Worm (Caenorhabditis elegans): Measurements from ENCODE around the gene str-64.

- TF ChIP-seq dve-1 (tag; optimal IDR thresholded peaks at IDR 0.05) = no peak
- TF ChIP-seq ztf-16 (tag; optimal IDR thresholded peaks at IDR 0.05) = no peak
- TF ChIP-seq unc-86 (tag; optimal IDR thresholded peaks at IDR 0.05) = no peak
- no peak for TF ChIP-seq hlh-30 (tag; optimal IDR thresholded peaks at IDR 0.05; ENCODE audit: insufficient read depth)
- no peak for TF ChIP-seq lin-11 (tag; optimal IDR thresholded peaks at IDR 0.05)
- TF ChIP-seq lim-6 (tag; optimal IDR thresholded peaks at IDR 0.05) = no peak
- TF ChIP-seq ahr-1 (tag; optimal IDR thresholded peaks at IDR 0.05) = no peak
- no peak for TF ChIP-seq pha-4 (tag; optimal IDR thresholded peaks at IDR 0.05)
These were observed 6.2 kb downstream of the str-64 start, which contains the start of gene F35F10.6 for ce11 chrV:3289267-3289666.
